Worm (Caenorhabditis elegans): ENCODE measurements around the gene npr-36.

The npr-36 gene

ce11 chrX:17401264-17401663 lies 41.7 kb downstream of the npr-36 start, which contains the start of gene F11C7.6:
Gene F11C7.6, plus strand, starts transcription at chrX:17401564.
- no peak for TF ChIP-seq unc-62 (GFP tag; optimal IDR thresholded peaks at IDR 0.05)

ce11 chrX:17403058-17403457 lies 43.5 kb downstream of the npr-36 start:
- TF ChIP-seq unc-62 (GFP tag; optimal IDR thresholded peaks at IDR 0.05), result no peak

- no peak for TF ChIP-seq unc-62 (GFP tag; optimal IDR thresholded peaks at IDR 0.05)
Measured at ce11 chrX:17408855-17409254, 49.3 kb downstream of the npr-36 start.

ce11 chrX:17412642-17413041 lies 53.1 kb downstream of the npr-36 start:
- no peak for TF ChIP-seq unc-62 (GFP tag; optimal IDR thresholded peaks at IDR 0.05)

Data from whole organism, dauer.